Fruit fly (Drosophila melanogaster) whole organism, pupa: ENCODE data around the gene CG8677.

Experiments
- CG10348 ChIP-seq: fragments of 200-800 bp; sonication (Bioruptor generic); IDR thresholded peaks from 2 replicates; pipeline ENCODE4 v1.3.6; 2022; ENCODE audit warnings: missing biosample characterization, missing genetic modification characterization
- CG12605 ChIP-seq: fragments of 200-800 bp; sonication (Bioruptor generic); IDR thresholded peaks from 2 replicates; pipeline ENCODE4 v1.3.6; 2022; ENCODE audit warnings: missing biosample characterization, missing genetic modification characterization
- CG13204 ChIP-seq: fragments of 200-800 bp; sonication (Bioruptor generic); optimal IDR thresholded peaks from 2 replicates; lab custom pipeline; 2018; ENCODE audit warnings: missing biosample characterization, mild to moderate bottlenecking, missing genetic modification characterization, moderate library complexity
- CG14655 ChIP-seq: fragments of 200-800 bp; sonication (Bioruptor generic); optimal IDR thresholded peaks from 3 replicates; lab custom pipeline; 2017; ENCODE audit warnings: mild to moderate bottlenecking, missing biosample characterization, missing genetic modification reagents, missing genetic modification characterization
- CG15710 ChIP-seq: fragments of 200-800 bp; sonication (Bioruptor generic); optimal IDR thresholded peaks from 2 replicates; lab custom pipeline; 2018; ENCODE audit warnings: missing biosample characterization, mild to moderate bottlenecking, missing genetic modification characterization, moderate library complexity
- CG17806 ChIP-seq: fragments of 200-800 bp; sonication (Bioruptor generic); optimal IDR thresholded peaks from 2 replicates; lab custom pipeline; 2018; ENCODE audit warnings: missing biosample characterization, mild to moderate bottlenecking, missing genetic modification characterization, moderate library complexity
- CG32121 ChIP-seq: fragments of 200-800 bp; sonication (Bioruptor generic); IDR thresholded peaks from 2 replicates; pipeline ENCODE4 v1.3.6; 2022; ENCODE audit warnings: missing biosample characterization, missing genetic modification characterization
- CG34367 ChIP-seq: fragments of 200-800 bp; sonication (Bioruptor generic); optimal IDR thresholded peaks from 2 replicates; lab custom pipeline; 2018; ENCODE audit warnings: missing biosample characterization, mild to moderate bottlenecking, missing genetic modification characterization
- CG4496 ChIP-seq: fragments of 200-800 bp; sonication (Bioruptor generic); IDR thresholded peaks from 3 replicates; pipeline ENCODE4 v1.3.6; 2022; ENCODE audit warnings: missing biosample characterization, missing genetic modification characterization
- CG8159 ChIP-seq: fragments of 200-800 bp; sonication (Bioruptor generic); optimal IDR thresholded peaks from 3 replicates; lab custom pipeline; 2018; ENCODE audit warnings: missing biosample characterization, mild to moderate bottlenecking, missing genetic modification characterization, moderate library complexity
- CG8301 ChIP-seq: fragments of 200-800 bp; sonication (Bioruptor generic); optimal IDR thresholded peaks from 2 replicates; lab custom pipeline; 2018; ENCODE audit warnings: missing biosample characterization, mild to moderate bottlenecking, missing genetic modification characterization
- CG9948 ChIP-seq: fragments of 200-800 bp; sonication (Bioruptor generic); optimal IDR thresholded peaks from 2 replicates; lab custom pipeline; 2018; ENCODE audit warnings: missing biosample characterization, mild to moderate bottlenecking, missing genetic modification characterization, moderate library complexity
- D1 ChIP-seq: fragments of 200-800 bp; sonication (Bioruptor generic); optimal IDR thresholded peaks from 2 replicates; lab custom pipeline; 2018; ENCODE audit warnings: missing biosample characterization, mild to moderate bottlenecking, missing genetic modification characterization, moderate library complexity
- EcR ChIP-seq: fragments of 200-800 bp; sonication (Bioruptor generic); optimal IDR thresholded peaks from 3 replicates; lab custom pipeline; 2019; ENCODE audit warnings: missing biosample characterization, missing genetic modification characterization, mild to moderate bottlenecking, moderate library complexity, missing genetic modification reagents
- Ets98B ChIP-seq: fragments of 200-800 bp; sonication (Bioruptor generic); IDR thresholded peaks from 2 replicates; pipeline ENCODE4 v1.3.6; 2022; ENCODE audit warnings: missing biosample characterization, missing genetic modification characterization
- Pif1A ChIP-seq: fragments of 200-800 bp; sonication (Bioruptor generic); optimal IDR thresholded peaks from 3 replicates; lab custom pipeline; 2016; ENCODE audit warnings: missing biosample characterization, missing genetic modification characterization
- Pif1B ChIP-seq: fragments of 200-800 bp; sonication (Bioruptor generic); optimal IDR thresholded peaks from 3 replicates; lab custom pipeline; 2016; ENCODE audit warnings: missing biosample characterization, missing genetic modification characterization
- Snoo ChIP-seq: fragments of 200-800 bp; sonication (Bioruptor generic); optimal IDR thresholded peaks from 3 replicates; lab custom pipeline; 2017; ENCODE audit warnings: missing biosample characterization, mild to moderate bottlenecking, missing genetic modification characterization, inconsistent platforms
- fd96Ca ChIP-seq: fragments of 200-800 bp; sonication (Bioruptor generic); IDR thresholded peaks from 3 replicates; pipeline ENCODE4 v1.3.6; 2022; ENCODE audit warnings: missing biosample characterization, missing genetic modification characterization
- gl ChIP-seq: fragments of 200-800 bp; sonication (Bioruptor generic); optimal IDR thresholded peaks from 2 replicates; lab custom pipeline; 2018; ENCODE audit warnings: missing biosample characterization, mild to moderate bottlenecking, missing genetic modification characterization
- rn ChIP-seq: fragments of 200-800 bp; sonication (Bioruptor generic); IDR thresholded peaks from 2 replicates; pipeline ENCODE4 v1.3.6; 2022; ENCODE audit warnings: missing biosample characterization, missing genetic modification characterization

CG8677 gene

dm6 chr2L:21189273-21189781 lies 31.8 kb upstream of the CG8677 start:
- no peak for TF ChIP-seq CG9948 (tag; lab: Kevin White, UChicago)
- TF ChIP-seq Pif1B = no peak
- no peak for TF ChIP-seq rn
- no peak for TF ChIP-seq gl (tag; lab: Kevin White, UChicago)
- TF ChIP-seq CG8159 (tag; lab: Kevin White, UChicago) = no peak
- no peak for TF ChIP-seq Snoo (tag; lab: Kevin White, UChicago)
- no peak for TF ChIP-seq EcR (GFP tag; lab: Kevin White, UChicago)
- TF ChIP-seq CG15710 (tag; lab: Kevin White, UChicago) = no peak
- no peak for TF ChIP-seq CG4496 (GFP tag; lab: Robert Waterston, UW)
- no peak for TF ChIP-seq CG10348 (GFP tag; lab: Robert Waterston, UW)
- TF ChIP-seq CG34367 (tag; lab: Kevin White, UChicago) = no peak
- no peak for TF ChIP-seq CG8301 (tag; lab: Kevin White, UChicago)
- no peak for TF ChIP-seq CG32121 (GFP tag; lab: Robert Waterston, UW)
- no peak for TF ChIP-seq D1 (tag; lab: Kevin White, UChicago)
- TF ChIP-seq CG17806 (tag; lab: Kevin White, UChicago) = no peak

DNA sequence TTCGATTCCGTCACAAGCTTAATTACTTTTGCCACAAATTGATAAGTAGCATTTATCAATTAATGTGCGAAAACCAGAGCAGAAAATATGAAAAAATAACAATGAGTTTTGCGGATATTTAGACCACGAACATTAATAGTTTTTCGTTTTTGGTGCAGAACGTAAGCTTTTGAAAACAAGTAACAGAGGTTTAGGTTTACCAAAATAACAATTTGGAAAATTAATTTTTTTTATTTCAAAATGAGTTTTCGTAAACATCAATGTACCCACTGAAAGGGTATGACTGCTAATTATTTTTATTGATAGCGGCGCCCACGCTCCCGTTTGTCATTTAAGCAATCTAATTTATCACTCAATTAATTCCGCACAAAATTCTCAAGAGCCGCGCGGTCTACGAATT lies 25.8 kb upstream of the CG8677 start:
- TF ChIP-seq Pif1B (no peak), CG10348 (GFP tag; lab: Robert Waterston, UW) (no peak), Ets98B (GFP tag; lab: Robert Waterston, UW) (no peak), CG9948 (tag; lab: Kevin White, UChicago) (no peak), Snoo (tag; lab: Kevin White, UChicago) (no peak)

DNA sequence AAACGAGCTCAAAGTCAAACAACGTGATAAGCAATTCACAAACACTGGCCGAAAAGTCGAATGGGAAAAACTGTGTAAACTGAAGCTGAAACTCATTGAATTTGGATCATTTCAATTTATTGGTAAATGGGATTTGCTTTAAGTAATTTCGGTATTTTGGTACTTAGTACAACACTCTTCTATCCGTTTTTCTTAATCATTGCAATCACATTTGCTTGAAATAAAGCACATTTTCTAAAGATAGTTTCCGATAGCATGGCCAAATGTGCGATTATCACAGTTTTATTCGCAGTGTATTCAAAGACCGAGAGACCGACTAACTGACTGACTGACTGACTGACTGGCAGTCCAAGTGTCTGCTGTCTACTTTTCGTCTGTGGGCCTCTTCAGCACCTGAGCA lies 24.6 kb upstream of the CG8677 start:
- TF ChIP-seq CG10348 (GFP tag; lab: Robert Waterston, UW) (no peak), CG15710 (tag; lab: Kevin White, UChicago) (no peak), CG14655 (peak; percentile 59), CG8301 (tag; lab: Kevin White, UChicago) (peak; percentile 58), CG9948 (tag; lab: Kevin White, UChicago) (peak; percentile 50), Snoo (tag; lab: Kevin White, UChicago) (no peak), Pif1A (GFP tag; lab: Kevin White, UChicago) (peak; percentile 20), fd96Ca (GFP tag; lab: Robert Waterston, UW) (0 out of 3 replicates have a peak, but pooled peaks have one; percentile 20), CG32121 (GFP tag; lab: Robert Waterston, UW) (peak; percentile 47; the same call in 1 of the 2 replicates), CG4496 (GFP tag; lab: Robert Waterston, UW) (0 out of 3 replicates have a peak, but pooled peaks have one; percentile 23), Pif1B (no peak), rn (no peak), gl (tag; lab: Kevin White, UChicago) (no peak), D1 (tag; lab: Kevin White, UChicago) (no peak), CG13204 (GFP tag; lab: Kevin White, UChicago) (no peak), CG34367 (tag; lab: Kevin White, UChicago) (peak; percentile 17), CG8159 (tag; lab: Kevin White, UChicago) (peak; percentile 45), CG17806 (tag; lab: Kevin White, UChicago) (peak; percentile 17), Ets98B (GFP tag; lab: Robert Waterston, UW) (no peak), EcR (GFP tag; lab: Kevin White, UChicago) (no peak), CG12605 (GFP tag; lab: Robert Waterston, UW) (no peak)

dm6 chr2L:21197178-21197577 lies 23.9 kb upstream of the CG8677 start:
- peak; percentile 53 for TF ChIP-seq CG14655
- TF ChIP-seq Snoo (tag; lab: Kevin White, UChicago) = no peak
- TF ChIP-seq fd96Ca (GFP tag; lab: Robert Waterston, UW) = no peak
- TF ChIP-seq Ets98B (GFP tag; lab: Robert Waterston, UW) = peak; percentile 42; the same call in 1 of the 2 replicates
- peak; percentile 45 for TF ChIP-seq CG8301 (tag; lab: Kevin White, UChicago)
- TF ChIP-seq D1 (tag; lab: Kevin White, UChicago) = no peak
- TF ChIP-seq CG4496 (GFP tag; lab: Robert Waterston, UW) = peak; percentile 60; the same call in 1 of the 3 replicates
- TF ChIP-seq CG17806 (tag; lab: Kevin White, UChicago) = peak; percentile 47
- TF ChIP-seq CG9948 (tag; lab: Kevin White, UChicago) = peak; percentile 40
- peak; percentile 18 for TF ChIP-seq Pif1A (GFP tag; lab: Kevin White, UChicago)
- TF ChIP-seq Pif1B = peak; percentile 30
- TF ChIP-seq CG12605 (GFP tag; lab: Robert Waterston, UW) = no peak
- no peak for TF ChIP-seq gl (tag; lab: Kevin White, UChicago)
- no peak for TF ChIP-seq EcR (GFP tag; lab: Kevin White, UChicago)
- peak; percentile 55 for TF ChIP-seq rn
- no peak for TF ChIP-seq CG34367 (tag; lab: Kevin White, UChicago)
- no peak for TF ChIP-seq CG10348 (GFP tag; lab: Robert Waterston, UW)
- TF ChIP-seq CG13204 (GFP tag; lab: Kevin White, UChicago) = no peak
- TF ChIP-seq CG32121 (GFP tag; lab: Robert Waterston, UW) = peak; percentile 52
- TF ChIP-seq CG15710 (tag; lab: Kevin White, UChicago) = no peak
- TF ChIP-seq CG8159 (tag; lab: Kevin White, UChicago) = peak; percentile 26
- TF ChIP-seq, all 21 proteins: peak for 11

- TF ChIP-seq CG14655 = no peak
- TF ChIP-seq CG4496 (GFP tag; lab: Robert Waterston, UW) = peak; percentile 52; the same call in 1 of the 3 replicates
Observed at dm6 chr2L:21198633-21199264, 22.4 kb upstream of the CG8677 start, which contains the start of gene Ret. Ret (minus strand) TSS chr2L:21198762.
